Fruit fly (Drosophila melanogaster) whole organism, prepupa: ENCODE data around the gene CG9784.

Source experiments
- CG10631 ChIP-seq: fragments of 200-800 bp; sonication (Bioruptor generic); optimal IDR thresholded peaks from 2 replicates; lab custom pipeline; 2016; ENCODE audit warnings: missing biosample characterization, missing genetic modification characterization
- CG11294 ChIP-seq: fragments of 200-800 bp; sonication (Bioruptor generic); IDR thresholded peaks from 2 replicates; pipeline ENCODE4 v1.3.6; 2022; ENCODE audit warnings: missing biosample characterization, missing genetic modification characterization
- CG11762 ChIP-seq: fragments of 200-800 bp; sonication (Bioruptor generic); optimal IDR thresholded peaks from 3 replicates; lab custom pipeline; 2016; ENCODE audit warnings: missing biosample characterization, missing genetic modification characterization; ENCODE audit not compliant: insufficient read depth
- CG3032 ChIP-seq: fragments of 200-800 bp; optimal IDR thresholded peaks from 2 replicates; lab custom pipeline; 2019; ENCODE audit warnings: missing biosample characterization, mild to moderate bottlenecking, missing genetic modification characterization, moderate library complexity
- CG32006 ChIP-seq: fragments of 200-800 bp; sonication (Bioruptor generic); optimal IDR thresholded peaks from 3 replicates; lab custom pipeline; 2017; ENCODE audit warnings: missing biosample characterization, mild to moderate bottlenecking, missing genetic modification characterization
- CG34406 ChIP-seq: fragments of 200-800 bp; sonication (Bioruptor generic); optimal IDR thresholded peaks from 3 replicates; lab custom pipeline; 2016; ENCODE audit warnings: missing biosample characterization, missing genetic modification characterization
- CG6792 ChIP-seq: fragments of 200-800 bp; sonication (Bioruptor generic); optimal IDR thresholded peaks from 3 replicates; lab custom pipeline; 2016; ENCODE audit warnings: missing biosample characterization, missing genetic modification characterization
- Eip78C ChIP-seq: fragments of 200-800 bp; sonication (Bioruptor generic); peaks from one replicate; lab custom pipeline; 2016; ENCODE audit warnings: missing biosample characterization, missing genetic modification characterization
- Sox102F ChIP-seq: fragments of 200-800 bp; sonication (Bioruptor generic); optimal IDR thresholded peaks from 2 replicates; lab custom pipeline; 2016; ENCODE audit warnings: missing biosample characterization, mild to moderate bottlenecking, missing genetic modification characterization
- Sox14 ChIP-seq: fragments of 200-800 bp; sonication (Bioruptor generic); optimal IDR thresholded peaks from 3 replicates; lab custom pipeline; 2016; ENCODE audit warnings: missing biosample characterization, missing genetic modification characterization
- dac ChIP-seq: fragments of 200-800 bp; sonication (Bioruptor generic); optimal IDR thresholded peaks from 2 replicates; lab custom pipeline; 2017; ENCODE audit warnings: missing biosample characterization, mild to moderate bottlenecking, missing genetic modification characterization
- salr ChIP-seq, 2 experiments: fragments of 200-800 bp; sonication (Bioruptor generic); optimal IDR thresholded peaks; 3 replicates each; lab custom pipeline; 2016 to 2018; ENCODE audit warnings: missing biosample characterization in 2 of 2, missing genetic modification characterization in 2 of 2, mild to moderate bottlenecking in 1 of 2
- topi ChIP-seq: fragments of 200-800 bp; sonication (Bioruptor generic); optimal IDR thresholded peaks from 3 replicates; lab custom pipeline; 2016; ENCODE audit warnings: missing biosample characterization, missing genetic modification characterization

DNA sequence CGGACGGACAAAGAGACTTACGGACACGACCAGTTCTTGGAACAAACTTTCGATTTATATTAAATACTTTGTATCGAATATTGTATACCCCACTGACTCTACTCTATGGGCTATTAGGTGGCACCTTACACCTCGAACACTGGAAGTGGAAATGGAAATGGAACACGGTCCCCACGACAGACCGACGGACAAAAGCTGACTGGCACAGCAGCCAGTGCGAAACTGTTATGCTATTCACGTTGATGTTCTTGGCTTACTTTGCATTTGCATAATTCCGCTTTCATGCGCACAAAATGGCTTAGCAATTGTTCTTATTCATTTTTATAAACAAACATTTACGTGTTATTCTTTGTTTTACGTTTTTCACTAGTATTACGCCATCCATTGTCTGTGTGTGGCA is 24.9 kb downstream of the CG9784 start:
- TF ChIP-seq Eip78C (GFP tag; lab: Kevin White, UChicago) = no peak
- no peak for TF ChIP-seq CG32006 (GFP tag; lab: Kevin White, UChicago)
- TF ChIP-seq CG10631 (GFP tag; lab: Kevin White, UChicago) = no peak
- TF ChIP-seq CG11294 (GFP tag; lab: Robert Waterston, UW) = no peak
- TF ChIP-seq CG11762 (GFP tag; lab: Kevin White, UChicago) = no peak
- TF ChIP-seq Sox14 (GFP tag; lab: Kevin White, UChicago) = no peak
- no peak for TF ChIP-seq salr (GFP tag; optimal IDR thresholded peaks at IDR 0.05; lab: Kevin White, UChicago)
- TF ChIP-seq dac = no peak
- TF ChIP-seq CG6792 = no peak
- no peak for TF ChIP-seq Sox102F
- TF ChIP-seq CG3032 (tag; lab: Kevin White, UChicago) = no peak
- no peak for TF ChIP-seq topi (GFP tag; lab: Kevin White, UChicago)
- no peak for TF ChIP-seq CG34406 (GFP tag; lab: Kevin White, UChicago)
